Worm (Caenorhabditis elegans) whole organism, midembryonic: ENCODE data around the gene F38A5.2.

ENCODE experiments used
- cog-1 ChIP-seq: sonication (generic microtip); optimal IDR thresholded peaks from 2 replicates; lab custom pipeline; 2016; ENCODE audit warnings: missing genetic modification characterization, missing compliant biosample characterization
- flt-1 ChIP-seq: fragments of 200-800 bp; sonication (Bioruptor generic); IDR thresholded peaks from 2 replicates; pipeline ENCODE4 v1.3.6; 2022; ENCODE audit warnings: missing genetic modification characterization, missing compliant biosample characterization
- klf-2 ChIP-seq: fragments of 200-800 bp; sonication (Bioruptor generic); conservative IDR thresholded peaks from 2 replicates; pipeline ENCODE4 v1.3.6; 2022; ENCODE audit warnings: missing genetic modification reagents, missing genetic modification characterization, missing compliant biosample characterization
- ref-1 ChIP-seq: fragments of 200-800 bp; sonication (Bioruptor generic); conservative IDR thresholded peaks from 2 replicates; pipeline ENCODE4 v1.3.6; 2022; ENCODE audit warnings: missing genetic modification reagents, missing genetic modification characterization, missing compliant biosample characterization
- tab-1 ChIP-seq: fragments of 200-800 bp; sonication (Bioruptor generic); IDR thresholded peaks from 2 replicates; pipeline ENCODE4 v1.3.6; 2022; ENCODE audit warnings: missing genetic modification characterization, missing compliant biosample characterization
- ztf-23 ChIP-seq: fragments of 200-800 bp; sonication (Bioruptor generic); IDR thresholded peaks from 2 replicates; pipeline ENCODE4 v1.3.6; 2022; ENCODE audit warnings: missing genetic modification reagents, missing genetic modification characterization, missing compliant biosample characterization
- ztf-29 ChIP-seq: fragments of 200-800 bp; sonication (Bioruptor generic); IDR thresholded peaks from 2 replicates; pipeline ENCODE4 v1.3.6; 2022; ENCODE audit warnings: missing genetic modification reagents, missing genetic modification characterization, missing compliant biosample characterization

ce11 chrIV:6622142-6622541, 36.9 kb upstream of the F38A5.2 start:
- TF ChIP-seq flt-1 (no peak), ref-1 (GFP tag; lab: Robert Waterston, UW) (no peak), cog-1 (tag; lab: Kevin White, UChicago) (no peak), ztf-23 (GFP tag; lab: Robert Waterston, UW) (no peak), ztf-29 (no peak), tab-1 (GFP tag; lab: Robert Waterston, UW) (no peak), klf-2 (GFP tag; lab: Robert Waterston, UW) (no peak)
